Fruit fly (Drosophila melanogaster): ENCODE results near the gene CG7556.

DNA sequence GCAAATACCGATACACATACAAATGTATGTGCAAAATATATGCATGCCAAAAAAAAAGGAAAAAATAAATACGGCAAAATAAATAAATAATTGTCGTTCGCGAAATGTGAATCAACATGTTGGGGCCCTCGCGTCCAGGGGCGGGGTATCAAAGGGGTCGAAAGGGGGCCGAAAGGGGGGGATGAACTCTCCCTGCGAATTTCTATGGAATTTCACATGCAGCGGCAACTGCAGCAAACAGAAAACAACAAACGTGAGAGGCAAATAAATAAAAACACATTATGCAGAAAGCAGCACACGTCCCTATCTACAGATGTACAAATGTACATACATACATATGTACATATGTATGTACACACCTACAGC, 30.1 kb downstream of the CG7556 start:
- no peak for TF ChIP-seq CG8478 (optimal IDR thresholded peaks at IDR 0.05)
- TF ChIP-seq CTCF (optimal IDR thresholded peaks at IDR 0.05), result no peak
